Fruit fly (Drosophila melanogaster) whole organism, embryonic: ENCODE measurements around the gene CG34138.

Experiments
- Adf1 ChIP-seq: fragments of 200-800 bp; sonication (Bioruptor generic); IDR thresholded peaks from 2 replicates; pipeline ENCODE4 v1.3.6; 2022; ENCODE audit warnings: missing biosample characterization, missing genetic modification characterization
- Bteb2 ChIP-seq: fragments of 200-800 bp; sonication (Bioruptor generic); optimal IDR thresholded peaks from 2 replicates; lab custom pipeline; 2016; ENCODE audit warnings: missing biosample characterization, missing genetic modification characterization
- CG10267 ChIP-seq: fragments of 200-800 bp; sonication (Bioruptor generic); optimal IDR thresholded peaks from 2 replicates; lab custom pipeline; 2018; ENCODE audit warnings: missing biosample characterization, mild to moderate bottlenecking, missing genetic modification characterization, moderate library complexity
- CG11560 ChIP-seq: fragments of 200-800 bp; sonication (Bioruptor generic); IDR thresholded peaks from 3 replicates; pipeline ENCODE4 v1.3.6; 2022; ENCODE audit warnings: missing biosample characterization, missing genetic modification characterization
- CG13296 ChIP-seq: fragments of 200-800 bp; sonication (Bioruptor generic); optimal IDR thresholded peaks from 3 replicates; lab custom pipeline; 2018; ENCODE audit warnings: missing biosample characterization, mild to moderate bottlenecking, missing genetic modification characterization
- CG13424 ChIP-seq: fragments of 200-800 bp; sonication (Bioruptor generic); optimal IDR thresholded peaks from 2 replicates; lab custom pipeline; 2019; ENCODE audit warnings: missing biosample characterization, mild to moderate bottlenecking, missing genetic modification characterization, moderate library complexity
- CG13775 ChIP-seq: fragments of 200-800 bp; sonication (Bioruptor generic); optimal IDR thresholded peaks from 3 replicates; lab custom pipeline; 2017; ENCODE audit warnings: missing biosample characterization, mild to moderate bottlenecking, missing genetic modification characterization
- CG17385 ChIP-seq: fragments of 200-800 bp; sonication (Bioruptor generic); optimal IDR thresholded peaks from 3 replicates; lab custom pipeline; 2018; ENCODE audit warnings: missing biosample characterization, mild to moderate bottlenecking, missing genetic modification characterization
- CG2129 ChIP-seq: fragments of 200-800 bp; sonication (Bioruptor generic); IDR thresholded peaks from 2 replicates; pipeline ENCODE4 v1.3.6; 2022; ENCODE audit warnings: missing biosample characterization, missing genetic modification characterization; ENCODE audit not compliant: partially characterized antibody
- CG30431 ChIP-seq: fragments of 200-800 bp; sonication (Bioruptor generic); optimal IDR thresholded peaks from 2 replicates; lab custom pipeline; 2017; ENCODE audit warnings: missing biosample characterization, missing genetic modification characterization
- CG31388 ChIP-seq: fragments of 200-800 bp; sonication (Bioruptor generic); optimal IDR thresholded peaks from 2 replicates; lab custom pipeline; 2016; ENCODE audit warnings: missing biosample characterization, missing genetic modification characterization
- CG4424 ChIP-seq: fragments of 200-800 bp; sonication (Bioruptor generic); optimal IDR thresholded peaks from 3 replicates; lab custom pipeline; 2016; ENCODE audit warnings: missing biosample characterization, missing genetic modification characterization
- CG5245 ChIP-seq: fragments of 200-800 bp; sonication (Bioruptor generic); optimal IDR thresholded peaks from 3 replicates; lab custom pipeline; 2016; ENCODE audit warnings: missing biosample characterization, missing genetic modification characterization
- CG7786 ChIP-seq: fragments of 200-800 bp; sonication (Bioruptor generic); optimal IDR thresholded peaks from 2 replicates; lab custom pipeline; 2016; ENCODE audit warnings: missing biosample characterization, missing genetic modification characterization
- CG7839 ChIP-seq: fragments of 200-800 bp; sonication (Bioruptor generic); optimal IDR thresholded peaks from 3 replicates; lab custom pipeline; 2018; ENCODE audit warnings: missing biosample characterization, mild to moderate bottlenecking, missing genetic modification characterization, moderate library complexity
- CG7987 ChIP-seq: fragments of 200-800 bp; sonication (Bioruptor generic); optimal IDR thresholded peaks from 2 replicates; lab custom pipeline; 2018; ENCODE audit warnings: missing biosample characterization, mild to moderate bottlenecking, missing genetic modification characterization, moderate library complexity
- CG8944 ChIP-seq: fragments of 200-800 bp; sonication (Bioruptor generic); optimal IDR thresholded peaks from 3 replicates; lab custom pipeline; 2016; ENCODE audit warnings: missing biosample characterization, missing genetic modification characterization
- Gsc ChIP-seq: fragments of 200-800 bp; sonication (Bioruptor generic); IDR thresholded peaks from 2 replicates; pipeline ENCODE4 v1.3.6; 2022; ENCODE audit warnings: missing biosample characterization, missing genetic modification characterization
- H2.0 ChIP-seq: fragments of 200-800 bp; sonication (Bioruptor generic); IDR thresholded peaks from 2 replicates; pipeline ENCODE4 v1.3.6; 2022; ENCODE audit warnings: missing biosample characterization, missing genetic modification characterization
- Jarid2 ChIP-seq: fragments of 200-800 bp; sonication (Bioruptor generic); optimal IDR thresholded peaks from 3 replicates; lab custom pipeline; 2017; ENCODE audit warnings: mild to moderate bottlenecking, missing biosample characterization, missing genetic modification reagents, missing genetic modification characterization
- Max ChIP-seq: fragments of 200-800 bp; sonication (Bioruptor generic); optimal IDR thresholded peaks from 2 replicates; lab custom pipeline; 2016; ENCODE audit warnings: missing biosample characterization, mild to moderate bottlenecking, missing genetic modification characterization
- Myb ChIP-seq: fragments of 200-800 bp; sonication (Bioruptor generic); optimal IDR thresholded peaks from 2 replicates; lab custom pipeline; 2016; ENCODE audit warnings: missing biosample characterization, missing genetic modification characterization
- Nf-YB ChIP-seq: fragments of 200-800 bp; sonication (Bioruptor generic); optimal IDR thresholded peaks from 3 replicates; lab custom pipeline; 2019; ENCODE audit warnings: missing biosample characterization, mild to moderate bottlenecking, missing genetic modification characterization, moderate library complexity
- Sox100B ChIP-seq: fragments of 200-800 bp; sonication (Bioruptor generic); optimal IDR thresholded peaks from 3 replicates; lab custom pipeline; 2018; ENCODE audit warnings: missing biosample characterization, mild to moderate bottlenecking, missing genetic modification characterization
- YL-1 ChIP-seq: fragments of 200-800 bp; sonication (Bioruptor generic); optimal IDR thresholded peaks from 3 replicates; lab custom pipeline; 2017; ENCODE audit warnings: missing biosample characterization, mild to moderate bottlenecking, missing genetic modification characterization
- bowl ChIP-seq: fragments of 200-800 bp; sonication (Bioruptor generic); IDR thresholded peaks from 2 replicates; pipeline ENCODE4 v1.3.6; 2022; ENCODE audit warnings: missing biosample characterization, missing genetic modification characterization
- br ChIP-seq: fragments of >200 bp; optimal IDR thresholded peaks from 2 replicates; lab custom pipeline; 2017
- chinmo ChIP-seq: fragments of 200-800 bp; sonication (Bioruptor generic); IDR thresholded peaks from 4 replicates; pipeline ENCODE4 v1.3.6; 2022; ENCODE audit warnings: missing biosample characterization, missing genetic modification characterization; ENCODE audit not compliant: partially characterized antibody
- ems ChIP-seq: fragments of 200-800 bp; sonication (Bioruptor generic); optimal IDR thresholded peaks from 3 replicates; lab custom pipeline; 2016; ENCODE audit warnings: missing biosample characterization, missing genetic modification characterization
- exex ChIP-seq: fragments of 200-800 bp; sonication (Bioruptor generic); optimal IDR thresholded peaks from 4 replicates; lab custom pipeline; 2018; ENCODE audit warnings: missing biosample characterization, mild to moderate bottlenecking, missing genetic modification characterization, moderate library complexity
- eyg ChIP-seq: fragments of 200-800 bp; sonication (Bioruptor generic); optimal IDR thresholded peaks from 3 replicates; lab custom pipeline; 2016; ENCODE audit warnings: missing biosample characterization, missing genetic modification characterization
- fd64A ChIP-seq: fragments of 200-800 bp; sonication (Bioruptor generic); optimal IDR thresholded peaks from 3 replicates; lab custom pipeline; 2018; ENCODE audit warnings: missing biosample characterization, mild to moderate bottlenecking, missing genetic modification characterization
- hkb ChIP-seq, 2 experiments: fragments of 200-800 bp in 1 of 2; fragments of >200 bp in 1 of 2; sonication (Bioruptor generic) in 1 of 2; IDR thresholded peaks in 1 of 2; optimal IDR thresholded peaks in 1 of 2; 2 replicates each; pipeline versions ENCODE4 v1.3.6 to Lab custom; 2017 to 2022; ENCODE audit warnings: missing biosample characterization in 1 of 2, missing genetic modification characterization in 1 of 2
- lbe ChIP-seq: fragments of 200-800 bp; sonication (Bioruptor generic); optimal IDR thresholded peaks from 2 replicates; lab custom pipeline; 2016; ENCODE audit warnings: missing biosample characterization, mild to moderate bottlenecking, missing genetic modification characterization
- mirr ChIP-seq: fragments of 200-800 bp; sonication (Bioruptor generic); optimal IDR thresholded peaks from 3 replicates; lab custom pipeline; 2018; ENCODE audit warnings: missing biosample characterization, mild to moderate bottlenecking, missing genetic modification characterization
- mld ChIP-seq: fragments of 200-800 bp; sonication (Bioruptor generic); IDR thresholded peaks from 3 replicates; pipeline ENCODE4 v1.3.6; 2022; ENCODE audit warnings: missing biosample characterization, missing genetic modification characterization; ENCODE audit not compliant: partially characterized antibody
- nmo ChIP-seq: fragments of 200-800 bp; sonication (Bioruptor generic); optimal IDR thresholded peaks from 2 replicates; lab custom pipeline; 2018; ENCODE audit warnings: missing biosample characterization, mild to moderate bottlenecking, missing genetic modification characterization, moderate library complexity
- pan ChIP-seq, 4 experiments: fragments of >200 bp in 3 of 4; fragments of 200-800 bp in 1 of 4; sonication (Bioruptor generic) in 1 of 4; optimal IDR thresholded peaks in 3 of 4; IDR thresholded peaks in 1 of 4; 2 replicates each; pipeline versions ENCODE4 v1.3.6 to Lab custom; 2017 to 2022; ENCODE audit warnings: missing biosample characterization in 2 of 4, missing genetic modification characterization in 2 of 4, mixed read lengths in 1 of 4
- pros ChIP-seq: fragments of 200-800 bp; sonication (Bioruptor generic); optimal IDR thresholded peaks from 3 replicates; lab custom pipeline; 2019; ENCODE audit warnings: missing biosample characterization, mild to moderate bottlenecking, missing genetic modification characterization, moderate library complexity
- scrt ChIP-seq: fragments of 200-800 bp; sonication (Bioruptor generic); optimal IDR thresholded peaks from 2 replicates; lab custom pipeline; 2018; ENCODE audit warnings: missing biosample characterization, mild to moderate bottlenecking, missing genetic modification characterization, moderate library complexity
- so ChIP-seq: fragments of 200-800 bp; sonication (Bioruptor generic); IDR thresholded peaks from 3 replicates; pipeline ENCODE4 v1.3.6; 2022; ENCODE audit warnings: missing biosample characterization, missing genetic modification characterization
- sqz ChIP-seq: fragments of 200-800 bp; sonication (Bioruptor generic); optimal IDR thresholded peaks from 3 replicates; lab custom pipeline; 2018; ENCODE audit warnings: missing biosample characterization, mild to moderate bottlenecking, missing genetic modification characterization
- tap ChIP-seq: fragments of 200-800 bp; optimal IDR thresholded peaks from 3 replicates; lab custom pipeline; 2019; ENCODE audit warnings: missing biosample characterization, mild to moderate bottlenecking, missing genetic modification characterization, moderate library complexity
- trem ChIP-seq: fragments of 200-800 bp; optimal IDR thresholded peaks from 3 replicates; lab custom pipeline; 2019; ENCODE audit warnings: missing biosample characterization, mild to moderate bottlenecking, missing genetic modification characterization, moderate library complexity
- ttk ChIP-seq: fragments of 200-800 bp; sonication (Bioruptor generic); IDR thresholded peaks from 2 replicates; pipeline ENCODE4 v2.1.2; 2022; ENCODE audit warnings: missing biosample characterization, missing genetic modification characterization
- twi ChIP-seq: fragments of 200-800 bp; optimal IDR thresholded peaks from 2 replicates; lab custom pipeline; 2019; ENCODE audit warnings: missing biosample characterization, mild to moderate bottlenecking, missing genetic modification characterization, moderate library complexity
- zen ChIP-seq: fragments of 200-800 bp; sonication (Bioruptor generic); optimal IDR thresholded peaks from 3 replicates; lab custom pipeline; 2018; ENCODE audit warnings: missing biosample characterization, mild to moderate bottlenecking, missing genetic modification characterization, moderate library complexity
- zfh1 ChIP-seq: fragments of 200-800 bp; sonication (Bioruptor generic); IDR thresholded peaks from 3 replicates; pipeline ENCODE4 v1.3.6; 2022; ENCODE audit warnings: missing biosample characterization, missing genetic modification characterization

The CG34138 gene

DNA sequence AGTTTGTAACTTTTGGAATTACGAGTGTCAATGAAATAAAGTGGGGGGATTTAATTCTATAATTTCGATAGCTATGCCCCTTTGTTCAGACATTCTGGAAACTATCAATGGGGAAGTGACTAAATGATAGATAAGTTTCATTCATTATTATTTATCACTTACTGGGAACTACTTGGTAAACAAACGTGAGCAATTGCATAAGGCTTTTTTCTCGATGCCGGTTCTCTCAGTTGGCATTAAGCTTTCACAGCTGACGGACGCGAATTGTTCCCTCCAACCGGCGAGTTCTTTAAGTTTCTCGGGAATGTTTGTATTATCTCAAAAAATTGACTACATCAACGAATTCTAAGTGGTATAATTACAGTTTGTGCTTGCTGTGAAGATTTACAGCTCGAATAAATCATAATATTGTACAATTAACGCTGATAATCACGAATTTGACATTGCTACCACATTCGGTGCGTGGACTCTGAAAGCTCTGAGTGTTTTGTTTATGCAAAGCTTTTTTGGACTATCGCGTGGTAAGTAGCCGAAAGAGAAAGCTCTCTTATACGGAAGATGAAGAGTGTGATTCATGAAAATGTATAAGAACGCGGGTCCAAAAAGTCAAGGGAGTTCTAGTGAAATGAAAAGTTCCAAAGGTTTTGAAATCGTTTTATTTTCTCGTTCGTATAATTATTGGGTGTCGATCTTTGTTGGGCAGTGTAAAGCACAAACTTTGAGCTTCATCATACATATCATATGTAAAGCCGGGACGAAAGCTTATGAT, 36.7 kb downstream of the CG34138 start, which contains the start of gene Naam (continued):
- no peak for TF ChIP-seq fd64A (GFP tag; lab: Kevin White, UChicago)
- TF ChIP-seq Myb = peak; percentile 57
- no peak for TF ChIP-seq mld (GFP tag; lab: Robert Waterston, UW)
- TF ChIP-seq Jarid2 (GFP tag; lab: Kevin White, UChicago) = no peak
- peak; percentile 67; the same call in 1 of the 3 replicates for TF ChIP-seq so (GFP tag; lab: Robert Waterston, UW)
- peak; percentile 74 for TF ChIP-seq CG13296
- TF ChIP-seq CG13424 (tag; lab: Kevin White, UChicago) = peak; percentile 70
- peak; percentile 87 for TF ChIP-seq eyg (GFP tag; lab: Kevin White, UChicago)
- TF ChIP-seq CG7839 = peak; percentile 79
- peak; percentile 97 for TF ChIP-seq exex (tag; lab: Kevin White, UChicago)
- TF ChIP-seq CG10267 (tag; lab: Kevin White, UChicago) = peak; percentile 57
- peak; percentile 72 for TF ChIP-seq Bteb2 (GFP tag; lab: Kevin White, UChicago)
- TF ChIP-seq Nf-YB (GFP tag; lab: Kevin White, UChicago) = peak; percentile 51
- TF ChIP-seq pros (GFP tag; lab: Kevin White, UChicago) = no peak
- peak; percentile 80 for TF ChIP-seq scrt (GFP tag; lab: Kevin White, UChicago)
- TF ChIP-seq mirr (GFP tag; lab: Kevin White, UChicago) = peak; percentile 52
- peak; percentile 34 for TF ChIP-seq tap (tag; lab: Kevin White, UChicago)
- TF ChIP-seq Max (GFP tag; lab: Kevin White, UChicago) = peak; percentile 47
- TF ChIP-seq H2.0 (GFP tag; lab: Robert Waterston, UW) = peak; percentile 62
- no peak for TF ChIP-seq Sox100B (GFP tag; lab: Kevin White, UChicago)
- TF ChIP-seq ttk (GFP tag; lab: Robert Waterston, UW) = peak; percentile 75
- TF ChIP-seq sqz (GFP tag; lab: Kevin White, UChicago) = no peak
- TF ChIP-seq CG4424 (GFP tag; lab: Kevin White, UChicago) = peak; percentile 69
- peak; percentile 61 for TF ChIP-seq nmo (GFP tag; lab: Kevin White, UChicago)
- TF ChIP-seq CG7786 (GFP tag; lab: Kevin White, UChicago) = peak; percentile 85
- TF ChIP-seq CG5245 = peak; percentile 36
- no peak for TF ChIP-seq Gsc (GFP tag; lab: Robert Waterston, UW)
- TF ChIP-seq CG13775 (GFP tag; lab: Kevin White, UChicago) = peak; percentile 39
- TF ChIP-seq CG17385 = peak; percentile 73
- peak; percentile 35 for TF ChIP-seq trem (tag; lab: Kevin White, UChicago)
- peak; percentile 35 for TF ChIP-seq lbe (GFP tag; lab: Kevin White, UChicago)
- peak; percentile 21 for TF ChIP-seq zen (tag; lab: Kevin White, UChicago)
- peak; percentile 46; the same call in 1 of the 2 replicates for TF ChIP-seq Adf1 (GFP tag; lab: Robert Waterston, UW)
- no peak for TF ChIP-seq YL-1 (GFP tag; lab: Kevin White, UChicago)
- TF ChIP-seq twi (tag; lab: Kevin White, UChicago) = no peak
- peak; percentile 81 for TF ChIP-seq ems (GFP tag; lab: Kevin White, UChicago)
- TF ChIP-seq CG8944 (GFP tag; lab: Kevin White, UChicago) = peak; percentile 47
- peak; percentile 72; the same call in 1 of the 3 replicates for TF ChIP-seq zfh1 (GFP tag; lab: Robert Waterston, UW)
- no peak for TF ChIP-seq CG31388 (GFP tag; lab: Kevin White, UChicago)
- TF ChIP-seq bowl = peak; percentile 36; the same call in 1 of the 2 replicates
- 0 out of 4 replicates have a peak, but pooled peaks have one; percentile 25 for TF ChIP-seq chinmo (GFP tag; lab: Robert Waterston, UW)
- no peak for TF ChIP-seq CG30431 (GFP tag; lab: Kevin White, UChicago)
- no peak for TF ChIP-seq br (lab: Kevin White, UChicago)
- TF ChIP-seq CG11560 (tag; lab: Robert Waterston, UW) = no peak
- TF ChIP-seq hkb (optimal IDR thresholded peaks at IDR 0.05; lab: Kevin White, UChicago) = no peak
- TF ChIP-seq hkb (GFP tag; IDR thresholded peaks at IDR 0.05; lab: Robert Waterston, UW) = peak; percentile 87
- no peak for TF ChIP-seq CG2129 (GFP tag; lab: Robert Waterston, UW)
- TF ChIP-seq CG7987 (GFP tag; lab: Kevin White, UChicago) = peak; percentile 64
- no peak for TF ChIP-seq pan (optimal IDR thresholded peaks at IDR 0.05; lab: Kevin White, UChicago)
- peak in 1 of 2 experiments; percentile 89 for TF ChIP-seq pan (GFP tag; optimal IDR thresholded peaks at IDR 0.05 in 1 of 2, IDR thresholded peaks at IDR 0.05 in 1 of 2)
